Fruit fly (Drosophila melanogaster): ENCODE results near the gene GstD7.

DNA sequence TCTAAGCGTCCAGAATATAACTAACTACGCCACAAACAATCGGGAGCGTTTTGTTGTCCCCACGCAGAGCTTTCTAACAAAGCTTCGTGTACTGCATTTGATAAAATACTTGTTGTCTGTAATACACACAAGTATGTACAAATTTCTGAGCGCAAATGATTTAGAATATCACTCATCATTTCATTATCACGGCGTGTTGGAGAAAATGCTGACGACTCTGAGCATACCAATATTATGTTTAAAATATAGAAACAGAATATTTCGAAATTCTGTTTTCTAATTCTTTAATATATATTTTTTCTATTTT, 27.6 kb downstream of the GstD7 start, which contains the start of gene Cyp9f2:
- TF ChIP-seq ttk (optimal IDR thresholded peaks at IDR 0.05) (no peak), h (optimal IDR thresholded peaks at IDR 0.05) (no peak), insv (optimal IDR thresholded peaks at IDR 0.05) (no peak), psq (optimal IDR thresholded peaks at IDR 0.05) (no peak), Sin3A (optimal IDR thresholded peaks at IDR 0.05) (no peak), Myc (optimal IDR thresholded peaks at IDR 0.05) (no peak)
